Worm (Caenorhabditis elegans) whole organism, L3 larva: ENCODE measurements around the gene ceh-79.

Source experiments
- ZK546.5 ChIP-seq: sonication (generic microtip); optimal IDR thresholded peaks from 2 replicates; lab custom pipeline; 2017; ENCODE audit warnings: missing biosample characterization, missing genetic modification characterization
- ama-1 ChIP-seq: fragments of 150-350 bp; optimal IDR thresholded peaks from 2 replicates; lab custom pipeline; 2018
- egl-27 ChIP-seq: sonication (generic microtip); optimal IDR thresholded peaks from 4 replicates; lab custom pipeline; 2017; ENCODE audit warnings: missing biosample characterization, missing genetic modification reagents, missing genetic modification characterization
- elt-3 ChIP-seq, 3 experiments: fragments of 150-350 bp in 1 of 3; sonication (generic microtip) in 2 of 3; optimal IDR thresholded peaks; 2 replicates in 2 of 3; 4 replicates in 1 of 3; lab custom pipeline; 2014 to 2017; ENCODE audit warnings: missing biosample characterization in 3 of 3, missing genetic modification characterization in 3 of 3
- hmg-11 ChIP-seq: sonication (generic microtip); optimal IDR thresholded peaks from 2 replicates; lab custom pipeline; 2016; ENCODE audit warnings: missing genetic modification characterization, missing compliant biosample characterization
- jun-1 ChIP-seq: fragments of 150-350 bp; optimal IDR thresholded peaks from 2 replicates; lab custom pipeline; 2014; ENCODE audit warnings: missing biosample characterization, missing genetic modification reagents, missing genetic modification characterization
- mdl-1 ChIP-seq: fragments of 150-350 bp; optimal IDR thresholded peaks from 2 replicates; lab custom pipeline; 2014; ENCODE audit warnings: missing biosample characterization, missing genetic modification characterization
- nhr-43 ChIP-seq: sonication (generic microtip); optimal IDR thresholded peaks from 2 replicates; lab custom pipeline; 2016; ENCODE audit warnings: mild to moderate bottlenecking, missing genetic modification characterization, missing compliant biosample characterization; ENCODE audit not compliant: poor library complexity, severe bottlenecking
- nhr-76 ChIP-seq: fragments of 150-350 bp; sonication (generic microtip); optimal IDR thresholded peaks from 5 replicates; lab custom pipeline; 2014; ENCODE audit warnings: missing biosample characterization, missing genetic modification characterization
- pha-4 ChIP-seq: fragments of 150-350 bp; optimal IDR thresholded peaks from 2 replicates; lab custom pipeline; 2014; ENCODE audit warnings: missing biosample characterization, missing genetic modification reagents, missing genetic modification characterization
- snpc-4 ChIP-seq: fragments of 150-350 bp; optimal IDR thresholded peaks from 2 replicates; lab custom pipeline; 2014; ENCODE audit warnings: missing biosample characterization, missing genetic modification characterization
- zag-1 ChIP-seq: fragments of 150-350 bp; optimal IDR thresholded peaks from 2 replicates; lab custom pipeline; 2014; ENCODE audit warnings: missing biosample characterization, missing genetic modification characterization
- ztf-11 ChIP-seq: fragments of 150-350 bp; optimal IDR thresholded peaks from 2 replicates; lab custom pipeline; 2014; ENCODE audit warnings: missing biosample characterization, missing genetic modification characterization
- ztf-4 ChIP-seq: fragments of 150-350 bp; optimal IDR thresholded peaks from 2 replicates; lab custom pipeline; 2014; ENCODE audit warnings: missing biosample characterization, missing genetic modification characterization

DNA sequence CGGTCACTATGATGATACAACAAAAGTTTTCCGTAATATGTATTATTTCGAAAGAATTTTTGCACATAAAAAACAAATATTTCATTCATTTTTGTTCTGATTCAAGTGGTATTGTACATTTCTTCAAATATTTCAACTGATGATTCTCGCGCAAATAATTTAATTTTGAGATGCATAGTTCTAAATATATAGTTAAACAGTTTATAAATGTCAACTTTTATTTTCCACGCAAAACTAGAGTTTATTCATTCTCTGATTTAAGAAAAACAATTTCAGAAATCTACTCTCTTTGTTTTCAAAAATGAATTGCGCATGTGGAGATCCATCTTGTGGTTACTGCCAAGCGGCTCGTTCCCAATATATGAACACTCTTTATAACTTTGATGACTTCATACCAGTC lies 37.4 kb upstream of the ceh-79 start, which contains the start of gene zip-5:
- TF ChIP-seq zag-1 (no peak), egl-27 (tag; lab: Kevin White, UChicago) (no peak), pha-4 (tag; lab: Kevin White, UChicago) (no peak), hmg-11 (tag; lab: Kevin White, UChicago) (no peak), mdl-1 (tag; lab: Kevin White, UChicago) (no peak), jun-1 (tag; lab: Kevin White, UChicago) (no peak), elt-3 (tag; optimal IDR thresholded peaks at IDR 0.05; lab: Kevin White, UChicago) (no peak), ztf-4 (tag; lab: Kevin White, UChicago) (no peak), ama-1 (no peak), nhr-76 (tag; lab: Kevin White, UChicago) (no peak), nhr-43 (tag; lab: Kevin White, UChicago) (no peak), ztf-11 (tag; lab: Kevin White, UChicago) (no peak), snpc-4 (no peak), ZK546.5 (no peak)
